Worm (Caenorhabditis elegans): ENCODE results near the gene sre-40.

The sre-40 gene

ce11 chrII:4661278-4661677 is 22.3 kb downstream of the sre-40 start, which contains the start of gene T05A7.13:
TSS of gene T05A7.13 (minus strand) at chrII:4661378.
- TF ChIP-seq ets-7 (tag; optimal IDR thresholded peaks at IDR 0.05) (no peak), pes-1 (GFP tag; IDR thresholded peaks at IDR 0.05) (no peak), ceh-36 (tag; optimal IDR thresholded peaks at IDR 0.05) (no peak), hmg-4 (GFP tag; optimal IDR thresholded peaks at IDR 0.05) (no peak), B0310.2 (tag; optimal IDR thresholded peaks at IDR 0.05) (no peak), tbx-37 (GFP tag; conservative IDR thresholded peaks at IDR 0.05) (no peak), F13C5.2 (tag; optimal IDR thresholded peaks at IDR 0.05) (no peak), hmbx-1 (tag; optimal IDR thresholded peaks at IDR 0.05) (no peak), flt-1 (GFP tag; IDR thresholded peaks at IDR 0.05) (no peak), aly-1 (tag; optimal IDR thresholded peaks at IDR 0.05) (no peak), scrt-1 (GFP tag; IDR thresholded peaks at IDR 0.05) (no peak), tra-4 (tag; optimal IDR thresholded peaks at IDR 0.05) (no peak), hnd-1 (tag; optimal IDR thresholded peaks at IDR 0.05) (no peak), tbx-11 (GFP tag; IDR thresholded peaks at IDR 0.05) (no peak), ama-1 (optimal IDR thresholded peaks at IDR 0.05) (no peak)

ce11 chrII:4658245-4658644 is 25.3 kb downstream of the sre-40 start:
- TF ChIP-seq ceh-36 (tag; optimal IDR thresholded peaks at IDR 0.05) (no peak), ama-1 (optimal IDR thresholded peaks at IDR 0.05) (no peak)

ce11 chrII:4657370-4657769 is 26.2 kb downstream of the sre-40 start:
- TF ChIP-seq ceh-13 (GFP tag; optimal IDR thresholded peaks at IDR 0.05) (no peak), hmbx-1 (tag; optimal IDR thresholded peaks at IDR 0.05) (no peak), tbx-11 (GFP tag; IDR thresholded peaks at IDR 0.05) (no peak), hnd-1 (tag; optimal IDR thresholded peaks at IDR 0.05) (no peak), B0310.2 (tag; optimal IDR thresholded peaks at IDR 0.05) (no peak), F13C5.2 (tag; optimal IDR thresholded peaks at IDR 0.05) (no peak), aly-1 (tag; optimal IDR thresholded peaks at IDR 0.05) (no peak), scrt-1 (GFP tag; IDR thresholded peaks at IDR 0.05) (no peak), ceh-36 (tag; optimal IDR thresholded peaks at IDR 0.05) (no peak), ama-1 (optimal IDR thresholded peaks at IDR 0.05) (no peak)

- no peak for TF ChIP-seq hnd-1 (tag; optimal IDR thresholded peaks at IDR 0.05)
- no peak for TF ChIP-seq ets-7 (tag; optimal IDR thresholded peaks at IDR 0.05)
- no peak for TF ChIP-seq aly-1 (tag; optimal IDR thresholded peaks at IDR 0.05)
- TF ChIP-seq sea-1 (GFP tag; conservative IDR thresholded peaks at IDR 0.05) = no peak
- no peak for TF ChIP-seq ceh-13 (GFP tag; optimal IDR thresholded peaks at IDR 0.05)
- no peak for TF ChIP-seq hmbx-1 (tag; optimal IDR thresholded peaks at IDR 0.05)
- no peak for TF ChIP-seq flt-1 (GFP tag; IDR thresholded peaks at IDR 0.05)
- TF ChIP-seq tbx-11 (GFP tag; IDR thresholded peaks at IDR 0.05) = no peak
- TF ChIP-seq hmg-4 (GFP tag; optimal IDR thresholded peaks at IDR 0.05) = no peak
- no peak for TF ChIP-seq ama-1 (optimal IDR thresholded peaks at IDR 0.05)
- no peak for TF ChIP-seq pes-1 (GFP tag; IDR thresholded peaks at IDR 0.05)
Measured at ce11 chrII:4655834-4656233, 27.8 kb downstream of the sre-40 start, which contains the start of gene fut-6. TSS of gene fut-6 (minus strand) at chrII:4655934.

ce11 chrII:4650072-4650471 is 33.5 kb downstream of the sre-40 start:
- TF ChIP-seq sea-1 (GFP tag; conservative IDR thresholded peaks at IDR 0.05) = no peak

ce11 chrII:4648785-4649184 is 34.8 kb downstream of the sre-40 start, which contains the start of gene lgc-27:
TSS of gene lgc-27 (plus strand) at chrII:4649085.
- TF ChIP-seq F13C5.2 (tag; optimal IDR thresholded peaks at IDR 0.05) = no peak
- TF ChIP-seq ceh-13 (GFP tag; optimal IDR thresholded peaks at IDR 0.05) = no peak
- TF ChIP-seq ceh-36 (tag; optimal IDR thresholded peaks at IDR 0.05) = no peak
- no peak for TF ChIP-seq ets-7 (tag; optimal IDR thresholded peaks at IDR 0.05)
- no peak for TF ChIP-seq B0310.2 (tag; optimal IDR thresholded peaks at IDR 0.05)
- TF ChIP-seq aly-1 (tag; optimal IDR thresholded peaks at IDR 0.05) = no peak
- no peak for TF ChIP-seq tbx-37 (GFP tag; conservative IDR thresholded peaks at IDR 0.05)
- no peak for TF ChIP-seq hmg-4 (GFP tag; optimal IDR thresholded peaks at IDR 0.05)
- TF ChIP-seq pes-1 (GFP tag; IDR thresholded peaks at IDR 0.05) = no peak
- TF ChIP-seq tra-4 (tag; optimal IDR thresholded peaks at IDR 0.05) = no peak

ce11 chrII:4640748-4641147 is 42.8 kb downstream of the sre-40 start:
- TF ChIP-seq aly-1 (tag; optimal IDR thresholded peaks at IDR 0.05) (no peak), tra-4 (tag; optimal IDR thresholded peaks at IDR 0.05) (no peak), scrt-1 (GFP tag; IDR thresholded peaks at IDR 0.05) (no peak), sea-1 (GFP tag; conservative IDR thresholded peaks at IDR 0.05) (no peak), ceh-13 (GFP tag; optimal IDR thresholded peaks at IDR 0.05) (no peak), hnd-1 (tag; optimal IDR thresholded peaks at IDR 0.05) (no peak), hmg-4 (GFP tag; optimal IDR thresholded peaks at IDR 0.05) (no peak), hmbx-1 (tag; optimal IDR thresholded peaks at IDR 0.05) (no peak)

- TF ChIP-seq flt-1 (GFP tag; IDR thresholded peaks at IDR 0.05) = no peak
- TF ChIP-seq ceh-36 (tag; optimal IDR thresholded peaks at IDR 0.05) = no peak
- TF ChIP-seq ama-1 (optimal IDR thresholded peaks at IDR 0.05) = no peak
- no peak for TF ChIP-seq pes-1 (GFP tag; IDR thresholded peaks at IDR 0.05)
- no peak for TF ChIP-seq ceh-13 (GFP tag; optimal IDR thresholded peaks at IDR 0.05)
- TF ChIP-seq tra-4 (tag; optimal IDR thresholded peaks at IDR 0.05) = no peak
- no peak for TF ChIP-seq hnd-1 (tag; optimal IDR thresholded peaks at IDR 0.05)
- no peak for TF ChIP-seq sea-1 (GFP tag; conservative IDR thresholded peaks at IDR 0.05)
- TF ChIP-seq hmg-4 (GFP tag; optimal IDR thresholded peaks at IDR 0.05) = no peak
Measured at ce11 chrII:4638891-4639290, 44.7 kb downstream of the sre-40 start.

- no peak for TF ChIP-seq ama-1 (optimal IDR thresholded peaks at IDR 0.05)
- no peak for TF ChIP-seq tbx-11 (GFP tag; IDR thresholded peaks at IDR 0.05)
- no peak for TF ChIP-seq pes-1 (GFP tag; IDR thresholded peaks at IDR 0.05)
- no peak for TF ChIP-seq hmbx-1 (tag; optimal IDR thresholded peaks at IDR 0.05)
- TF ChIP-seq tra-4 (tag; optimal IDR thresholded peaks at IDR 0.05) = no peak
- no peak for TF ChIP-seq ceh-13 (GFP tag; optimal IDR thresholded peaks at IDR 0.05)
- TF ChIP-seq F13C5.2 (tag; optimal IDR thresholded peaks at IDR 0.05) = no peak
- TF ChIP-seq aly-1 (tag; optimal IDR thresholded peaks at IDR 0.05) = no peak
- TF ChIP-seq B0310.2 (tag; optimal IDR thresholded peaks at IDR 0.05) = no peak
- TF ChIP-seq scrt-1 (GFP tag; IDR thresholded peaks at IDR 0.05) = no peak
- TF ChIP-seq flt-1 (GFP tag; IDR thresholded peaks at IDR 0.05) = no peak
- TF ChIP-seq ceh-36 (tag; optimal IDR thresholded peaks at IDR 0.05) = no peak
- no peak for TF ChIP-seq hmg-4 (GFP tag; optimal IDR thresholded peaks at IDR 0.05)
- TF ChIP-seq tbx-37 (GFP tag; conservative IDR thresholded peaks at IDR 0.05) = no peak
- no peak for TF ChIP-seq ets-7 (tag; optimal IDR thresholded peaks at IDR 0.05)
Measured at ce11 chrII:4638241-4638640, 45.4 kb downstream of the sre-40 start, which contains the start of gene che-10. TSS of gene che-10 (minus strand) at chrII:4638341.
